Worm (Caenorhabditis elegans) whole organism, L4 larva: ENCODE data around the gene bcat-1.

ENCODE experiments used
- R02D3.7 ChIP-seq: fragments of 150-350 bp; sonication (generic microtip); optimal IDR thresholded peaks from 3 replicates; lab custom pipeline; 2014; ENCODE audit warnings: missing biosample characterization, missing genetic modification characterization
- Y75B8A.6 ChIP-seq: fragments of 200-800 bp; sonication (Bioruptor generic); IDR thresholded peaks from 2 replicates; pipeline ENCODE4 v1.3.6; 2022; ENCODE audit warnings: missing genetic modification reagents, missing genetic modification characterization, missing compliant biosample characterization
- aha-1 ChIP-seq: fragments of 150-350 bp; peaks from one replicate; lab custom pipeline; 2014; ENCODE audit warnings: missing biosample characterization, missing genetic modification characterization
- ama-1 ChIP-seq: fragments of 150-350 bp; optimal IDR thresholded peaks from 2 replicates; lab custom pipeline; 2014; ENCODE audit warnings: inconsistent platforms, mixed read lengths
- arid-1 ChIP-seq: fragments of 200-800 bp; sonication (Bioruptor generic); conservative IDR thresholded peaks from 2 replicates; pipeline ENCODE4 v1.3.6; 2022; ENCODE audit warnings: missing genetic modification reagents, missing genetic modification characterization, missing compliant biosample characterization
- ceh-32 ChIP-seq: sonication (generic microtip); optimal IDR thresholded peaks from 2 replicates; lab custom pipeline; 2016; ENCODE audit warnings: mild to moderate bottlenecking, missing genetic modification characterization, missing compliant biosample characterization; ENCODE audit not compliant: poor library complexity
- ceh-44 ChIP-seq: fragments of 200-800 bp; sonication (Bioruptor generic); IDR thresholded peaks from 2 replicates; pipeline ENCODE4 v1.3.6; 2022; ENCODE audit warnings: missing genetic modification reagents, missing genetic modification characterization, missing compliant biosample characterization
- ceh-62 ChIP-seq: sonication (generic microtip); optimal IDR thresholded peaks from 2 replicates; lab custom pipeline; 2017; ENCODE audit warnings: missing biosample characterization, missing genetic modification characterization
- ceh-82 ChIP-seq: sonication (generic microtip); optimal IDR thresholded peaks from 2 replicates; lab custom pipeline; 2017; ENCODE audit warnings: missing biosample characterization, missing genetic modification characterization
- ces-1 ChIP-seq: fragments of 150-350 bp; sonication (generic microtip); optimal IDR thresholded peaks from 4 replicates; lab custom pipeline; 2014; ENCODE audit warnings: missing biosample characterization, missing genetic modification reagents, missing genetic modification characterization
- daf-16 ChIP-seq, 3 experiments: sonication (generic microtip); optimal IDR thresholded peaks; 2 replicates each; lab custom pipeline; 2016 to 2017; ENCODE audit warnings: missing genetic modification characterization in 3 of 3, missing genetic modification reagents in 3 of 3, mild to moderate bottlenecking in 2 of 3, missing compliant biosample characterization in 2 of 3, missing biosample characterization in 1 of 3, moderate library complexity in 1 of 3
- daf-19 ChIP-seq: fragments of 200-800 bp; sonication (Bioruptor generic); conservative IDR thresholded peaks from 2 replicates; pipeline ENCODE4 v1.3.6; 2022; ENCODE audit warnings: missing genetic modification characterization, missing compliant biosample characterization
- dmd-6 ChIP-seq: fragments of 200-800 bp; sonication (Bioruptor generic); IDR thresholded peaks from 2 replicates; pipeline ENCODE4 v1.3.6; 2022; ENCODE audit warnings: missing genetic modification reagents, missing genetic modification characterization, missing compliant biosample characterization
- dmd-8 ChIP-seq: fragments of 200-800 bp; sonication (Bioruptor generic); IDR thresholded peaks from 2 replicates; pipeline ENCODE4 v1.3.6; 2022; ENCODE audit warnings: missing genetic modification characterization, missing compliant biosample characterization
- dpl-1 ChIP-seq: fragments of 150-350 bp; optimal IDR thresholded peaks from 2 replicates; lab custom pipeline; 2014; ENCODE audit warnings: missing biosample characterization, missing genetic modification reagents, missing genetic modification characterization
- duxl-1 ChIP-seq: sonication (generic microtip); optimal IDR thresholded peaks from 2 replicates; lab custom pipeline; 2016; ENCODE audit warnings: mild to moderate bottlenecking, missing genetic modification characterization, moderate library complexity, missing compliant biosample characterization; ENCODE audit not compliant: poor library complexity
- egl-43 ChIP-seq: fragments of 200-800 bp; sonication (Bioruptor generic); IDR thresholded peaks from 2 replicates; pipeline ENCODE4 v1.3.6; 2022; ENCODE audit warnings: missing genetic modification reagents, missing genetic modification characterization, missing compliant biosample characterization
- fos-1 ChIP-seq: fragments of 150-350 bp; optimal IDR thresholded peaks from 2 replicates; lab custom pipeline; 2014; ENCODE audit warnings: missing biosample characterization, missing genetic modification characterization
- gei-8 ChIP-seq: fragments of 200-800 bp; sonication (Bioruptor generic); optimal IDR thresholded peaks from 2 replicates; lab custom pipeline; 2018; ENCODE audit warnings: mild to moderate bottlenecking, missing genetic modification characterization, missing compliant biosample characterization
- hlh-11 ChIP-seq: fragments of 200-800 bp; sonication (Bioruptor generic); optimal IDR thresholded peaks from 2 replicates; lab custom pipeline; 2018; ENCODE audit warnings: mild to moderate bottlenecking, missing genetic modification characterization, missing compliant biosample characterization
- hlh-30 ChIP-seq: sonication (generic microtip); optimal IDR thresholded peaks from 2 replicates; lab custom pipeline; 2017; ENCODE audit warnings: antibody characterized with exemption, mild to moderate bottlenecking, missing genetic modification characterization, missing compliant biosample characterization; ENCODE audit not compliant: insufficient read depth
- lim-7 ChIP-seq: fragments of 200-800 bp; sonication (Bioruptor generic); IDR thresholded peaks from 2 replicates; pipeline ENCODE4 v1.3.6; 2022; ENCODE audit warnings: missing genetic modification characterization, missing compliant biosample characterization
- lin-1 ChIP-seq: fragments of 200-800 bp; sonication (Bioruptor generic); IDR thresholded peaks from 2 replicates; pipeline ENCODE4 v1.3.6; 2022; ENCODE audit warnings: missing genetic modification reagents, missing genetic modification characterization, missing compliant biosample characterization
- lin-39 ChIP-seq: fragments of 150-350 bp; optimal IDR thresholded peaks from 2 replicates; lab custom pipeline; 2014; ENCODE audit warnings: missing biosample characterization, missing genetic modification reagents, missing genetic modification characterization
- lsy-2 ChIP-seq, 2 experiments: fragments of 150-350 bp in 1 of 2; sonication (generic microtip) in 1 of 2; optimal IDR thresholded peaks; 2 replicates each; lab custom pipeline; 2014 to 2017; ENCODE audit warnings: missing biosample characterization in 2 of 2, missing genetic modification characterization in 2 of 2
- madf-9 ChIP-seq: fragments of 200-800 bp; sonication (Bioruptor generic); conservative IDR thresholded peaks from 2 replicates; pipeline ENCODE4 v1.3.6; 2022; ENCODE audit warnings: missing genetic modification reagents, missing genetic modification characterization, missing compliant biosample characterization
- mdl-1 ChIP-seq, 2 experiments: fragments of 150-350 bp in 1 of 2; sonication (generic microtip) in 1 of 2; optimal IDR thresholded peaks; 2 replicates each; lab custom pipeline; 2014 to 2017; ENCODE audit warnings: missing biosample characterization in 2 of 2, missing genetic modification characterization in 2 of 2
- mdt-29 ChIP-seq: fragments of 200-800 bp; sonication (Bioruptor generic); IDR thresholded peaks from 2 replicates; pipeline ENCODE4 v1.3.6; 2022; ENCODE audit warnings: missing genetic modification reagents, missing genetic modification characterization, missing compliant biosample characterization
- mep-1 ChIP-seq: fragments of 150-350 bp; sonication (generic microtip); optimal IDR thresholded peaks from 3 replicates; lab custom pipeline; 2014; ENCODE audit warnings: missing biosample characterization, missing genetic modification characterization
- mes-2 ChIP-seq: sonication (generic microtip); optimal IDR thresholded peaks from 2 replicates; lab custom pipeline; 2016; ENCODE audit warnings: missing genotype, mild to moderate bottlenecking, missing genetic modification characterization, missing compliant biosample characterization; ENCODE audit not compliant: poor library complexity, severe bottlenecking
- mxl-2 ChIP-seq: fragments of 200-800 bp; sonication (Bioruptor generic); conservative IDR thresholded peaks from 2 replicates; pipeline ENCODE4 v1.3.6; 2022; ENCODE audit warnings: missing genetic modification reagents, missing genetic modification characterization, missing compliant biosample characterization
- nhr-11 ChIP-seq: fragments of 150-350 bp; optimal IDR thresholded peaks from 2 replicates; lab custom pipeline; 2014; ENCODE audit warnings: missing biosample characterization, missing genetic modification characterization
- nhr-237 ChIP-seq: sonication (generic microtip); optimal IDR thresholded peaks from 2 replicates; lab custom pipeline; 2017; ENCODE audit warnings: missing biosample characterization, missing genetic modification characterization
- nhr-28 ChIP-seq: fragments of 150-350 bp; optimal IDR thresholded peaks from 2 replicates; lab custom pipeline; 2014; ENCODE audit warnings: missing biosample characterization, missing genetic modification characterization
- nhr-41 ChIP-seq: fragments of 200-800 bp; sonication (Bioruptor generic); IDR thresholded peaks from 2 replicates; pipeline ENCODE4 v1.3.6; 2022; ENCODE audit warnings: missing genetic modification reagents, missing genetic modification characterization, missing compliant biosample characterization
- nhr-42 ChIP-seq: fragments of 200-800 bp; sonication (Bioruptor generic); IDR thresholded peaks from 2 replicates; pipeline ENCODE4 v1.3.6; 2022; ENCODE audit warnings: missing genetic modification characterization, missing compliant biosample characterization
- nhr-48 ChIP-seq: sonication (generic microtip); optimal IDR thresholded peaks from 2 replicates; lab custom pipeline; 2016; ENCODE audit warnings: mild to moderate bottlenecking, missing genetic modification characterization, missing compliant biosample characterization
- nhr-6 ChIP-seq: fragments of 150-350 bp; optimal IDR thresholded peaks from 2 replicates; lab custom pipeline; 2014; ENCODE audit warnings: missing biosample characterization, missing genetic modification characterization
- nhr-76 ChIP-seq: fragments of 150-350 bp; optimal IDR thresholded peaks from 2 replicates; lab custom pipeline; 2014; ENCODE audit warnings: missing biosample characterization, missing genetic modification characterization
- pqm-1 ChIP-seq: sonication (generic microtip); optimal IDR thresholded peaks from 2 replicates; lab custom pipeline; 2017; ENCODE audit warnings: missing biosample characterization, missing genetic modification characterization
- spr-1 ChIP-seq: sonication (generic microtip); optimal IDR thresholded peaks from 2 replicates; lab custom pipeline; 2016; ENCODE audit warnings: mild to moderate bottlenecking, missing genetic modification characterization, missing compliant biosample characterization
- spr-3 ChIP-seq: fragments of 200-800 bp; sonication (Bioruptor generic); optimal IDR thresholded peaks from 2 replicates; lab custom pipeline; 2018; ENCODE audit warnings: mild to moderate bottlenecking, missing genetic modification characterization, missing compliant biosample characterization
- tra-1 ChIP-seq: fragments of 200-800 bp; sonication (Bioruptor generic); IDR thresholded peaks from 2 replicates; pipeline ENCODE4 v1.3.6; 2022; ENCODE audit warnings: missing genetic modification reagents, missing genetic modification characterization, missing compliant biosample characterization
- unc-130 ChIP-seq: sonication (generic microtip); optimal IDR thresholded peaks from 2 replicates; lab custom pipeline; 2016; ENCODE audit warnings: missing genetic modification reagents, missing genetic modification characterization, missing compliant biosample characterization
- unc-62 ChIP-seq, 3 experiments: fragments of 150-350 bp in 1 of 3; sonication (generic microtip); optimal IDR thresholded peaks in 2 of 3; peaks in 1 of 3; 1 replicate in 1 of 3; 2 replicates in 2 of 3; lab custom pipeline; 2014 to 2017; ENCODE audit warnings: missing biosample characterization in 3 of 3, missing genetic modification characterization in 3 of 3, missing genetic modification reagents in 3 of 3, missing genotype in 1 of 3
- ztf-11 ChIP-seq: fragments of 150-350 bp; optimal IDR thresholded peaks from 2 replicates; lab custom pipeline; 2014; ENCODE audit warnings: missing biosample characterization, missing genetic modification characterization

Gene bcat-1

ce11 chrX:12908715-12909114 lies 31.4 kb downstream of the bcat-1 start:
- TF ChIP-seq ceh-44 (no peak), nhr-11 (no peak), aha-1 (tag; lab: Kevin White, UChicago) (peak; percentile 66)

ce11 chrX:12909910-12910309 lies 32.6 kb downstream of the bcat-1 start:
- 0 out of 2 replicates have a peak, but pooled peaks have one; percentile 7 for TF ChIP-seq dmd-6 (GFP tag; lab: Robert Waterston, UW)
- TF ChIP-seq ztf-11 (tag; lab: Kevin White, UChicago), result no peak
- no peak for TF ChIP-seq spr-3 (GFP tag; lab: Kevin White, UChicago)
- TF ChIP-seq daf-16 (GFP tag; optimal IDR thresholded peaks at IDR 0.05; lab: Kevin White, UChicago), result peak in 1 of 2 experiments; percentile 42
- TF ChIP-seq daf-16 (tag; optimal IDR thresholded peaks at IDR 0.05; lab: Kevin White, UChicago), result no peak
- TF ChIP-seq gei-8, result no peak
- TF ChIP-seq egl-43 (GFP tag; lab: Robert Waterston, UW), result 0 out of 2 replicates have a peak, but pooled peaks have one; percentile 21
- no peak for TF ChIP-seq dpl-1 (GFP tag; lab: Kevin White, UChicago)
- TF ChIP-seq madf-9 (GFP tag; lab: Robert Waterston, UW), result no peak
- TF ChIP-seq aha-1 (tag; lab: Kevin White, UChicago), result no peak

DNA sequence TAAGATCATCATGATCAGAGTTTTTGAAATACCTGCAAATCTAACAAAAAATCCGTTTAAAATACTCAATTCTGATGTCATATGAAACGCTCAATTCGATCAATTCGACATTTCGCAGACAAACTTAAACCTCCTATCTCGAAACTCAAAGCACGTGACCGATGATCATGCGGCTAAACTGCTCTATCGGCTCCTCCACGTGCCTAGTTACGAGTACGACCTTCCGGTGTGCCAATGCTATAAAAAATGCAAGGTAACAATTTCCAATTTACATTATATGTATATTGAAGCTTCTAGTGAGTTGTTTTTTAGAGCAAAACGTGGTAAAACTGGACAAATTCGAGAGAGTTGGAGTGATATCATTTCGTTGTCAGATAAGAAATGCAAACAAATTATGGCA lies 34.0 kb downstream of the bcat-1 start:
- TF ChIP-seq nhr-11 (peak; percentile 16), Y75B8A.6 (no peak), spr-1 (no peak), lin-1 (no peak), hlh-11 (tag; lab: Kevin White, UChicago) (peak; percentile 78), nhr-6 (tag; lab: Kevin White, UChicago) (no peak), tra-1 (peak; percentile 9; the same call in 1 of the 2 replicates), mdt-29 (0 out of 2 replicates have a peak, but pooled peaks have one; percentile 9), mxl-2 (GFP tag; lab: Robert Waterston, UW) (no peak), nhr-237 (no peak), dpl-1 (GFP tag; lab: Kevin White, UChicago) (no peak), R02D3.7 (tag; lab: Kevin White, UChicago) (no peak), unc-130 (GFP tag; lab: Kevin White, UChicago) (no peak), ama-1 (lab: Kevin White, UChicago) (no peak), duxl-1 (tag; lab: Kevin White, UChicago) (no peak), nhr-48 (no peak), ztf-11 (tag; lab: Kevin White, UChicago) (no peak), lin-39 (tag; lab: Kevin White, UChicago) (no peak), nhr-41 (GFP tag; lab: Robert Waterston, UW) (no peak), pqm-1 (tag; lab: Kevin White, UChicago) (peak; percentile 13), nhr-42 (GFP tag; lab: Robert Waterston, UW) (no peak), arid-1 (GFP tag; lab: Robert Waterston, UW) (no peak), ceh-32 (no peak), daf-19 (GFP tag; lab: Robert Waterston, UW) (no peak), dmd-6 (GFP tag; lab: Robert Waterston, UW) (peak; percentile 88), dmd-8 (GFP tag; lab: Robert Waterston, UW) (no peak), mes-2 (no peak), nhr-76 (tag; lab: Kevin White, UChicago) (no peak), mdl-1 (tag; optimal IDR thresholded peaks at IDR 0.05; lab: Kevin White, UChicago) (peak in 1 of 2 experiments; percentile 69), ceh-62 (tag; lab: Kevin White, UChicago) (no peak), nhr-28 (peak; percentile 44), ceh-82 (no peak), mep-1 (tag; lab: Kevin White, UChicago) (peak; percentile 25), daf-16 (GFP tag; optimal IDR thresholded peaks at IDR 0.05; lab: Kevin White, UChicago) (no peak), daf-16 (tag; optimal IDR thresholded peaks at IDR 0.05; lab: Kevin White, UChicago) (peak; percentile 52), unc-62 (GFP tag; optimal IDR thresholded peaks at IDR 0.05 in 1 of 2; lab: Kevin White, UChicago) (peak in 1 of 2 experiments; percentile 61), unc-62 (tag; optimal IDR thresholded peaks at IDR 0.05; lab: Kevin White, UChicago) (no peak), gei-8 (no peak), hlh-30 (tag; lab: Kevin White, UChicago) (peak; percentile 89), lim-7 (GFP tag; lab: Robert Waterston, UW) (no peak), fos-1 (tag; lab: Kevin White, UChicago) (no peak), lsy-2 (tag; optimal IDR thresholded peaks at IDR 0.05; lab: Kevin White, UChicago) (peak in 1 of 2 experiments; percentile 7), ces-1 (GFP tag; lab: Kevin White, UChicago) (no peak)
